Fruit fly (Drosophila melanogaster): Measurements from ENCODE around the gene frac.

dm6 chr3L:7542357-7542756 is 20.1 kb upstream of the frac start, which contains the start of gene CG32376:
- no peak for TF ChIP-seq kay (GFP tag; ENCODE audit: borderline replicate concordance)
- TF ChIP-seq Mnt (GFP tag; optimal IDR thresholded peaks at IDR 0.05), result no peak
- no peak for TF ChIP-seq CG11617 (GFP tag; optimal IDR thresholded peaks at IDR 0.05)
- TF ChIP-seq pad (GFP tag; optimal IDR thresholded peaks at IDR 0.05), result no peak
- TF ChIP-seq CG14711 (tag; optimal IDR thresholded peaks at IDR 0.05), result no peak
- no peak for TF ChIP-seq toe (GFP tag; optimal IDR thresholded peaks at IDR 0.05)
- TF ChIP-seq CG7101 (tag; optimal IDR thresholded peaks at IDR 0.05), result no peak
- no peak for TF ChIP-seq cic (GFP tag; optimal IDR thresholded peaks at IDR 0.05)
- TF ChIP-seq cnc (optimal IDR thresholded peaks at IDR 0.05), result no peak
- no peak for TF ChIP-seq CG12768 (GFP tag; optimal IDR thresholded peaks at IDR 0.05)
- no peak for TF ChIP-seq CG33017 (tag; optimal IDR thresholded peaks at IDR 0.05)
- TF ChIP-seq CG5204 (GFP tag; optimal IDR thresholded peaks at IDR 0.05), result no peak
- TF ChIP-seq bab1 (GFP tag; optimal IDR thresholded peaks at IDR 0.05), result no peak

Measured in whole organism, adult.